Worm (Caenorhabditis elegans) whole organism, late embryonic: ENCODE results near the gene ugt-34.

ENCODE experiments used
- C08G9.2 ChIP-seq: sonication (generic microtip); optimal IDR thresholded peaks from 2 replicates; lab custom pipeline; 2016; ENCODE audit warnings: mild to moderate bottlenecking, missing genetic modification characterization, moderate library complexity, missing compliant biosample characterization
- C38D4.7 ChIP-seq: fragments of 200-800 bp; sonication (Bioruptor generic); optimal IDR thresholded peaks from 2 replicates; lab custom pipeline; 2018; ENCODE audit warnings: mild to moderate bottlenecking, missing genetic modification characterization, moderate library complexity, missing compliant biosample characterization
- F13H6.1 ChIP-seq: sonication (generic microtip); optimal IDR thresholded peaks from 2 replicates; lab custom pipeline; 2016; ENCODE audit warnings: missing genetic modification characterization, missing compliant biosample characterization
- K02D7.2 ChIP-seq: sonication (generic microtip); optimal IDR thresholded peaks from 2 replicates; lab custom pipeline; 2017; ENCODE audit warnings: mild to moderate bottlenecking, missing genetic modification characterization, missing compliant biosample characterization
- K09A11.1 ChIP-seq: sonication (generic microtip); optimal IDR thresholded peaks from 2 replicates; lab custom pipeline; 2017; ENCODE audit warnings: antibody characterized with exemption, mild to moderate bottlenecking, missing genetic modification characterization, missing compliant biosample characterization; ENCODE audit not compliant: insufficient read depth
- T23F11.4 ChIP-seq: fragments of 200-800 bp; sonication (Bioruptor generic); optimal IDR thresholded peaks from 2 replicates; lab custom pipeline; 2018; ENCODE audit warnings: mild to moderate bottlenecking, missing genetic modification characterization, missing compliant biosample characterization
- Y22D7AL.16 ChIP-seq: sonication (generic microtip); optimal IDR thresholded peaks from 2 replicates; lab custom pipeline; 2016; ENCODE audit warnings: missing genetic modification characterization, missing compliant biosample characterization
- ama-1 ChIP-seq: fragments of 150-350 bp; optimal IDR thresholded peaks from 2 replicates; lab custom pipeline; 2014
- ceh-14 ChIP-seq: sonication (generic microtip); optimal IDR thresholded peaks from 2 replicates; lab custom pipeline; 2016; ENCODE audit warnings: missing genotype, missing genetic modification characterization, missing compliant biosample characterization
- ceh-18 ChIP-seq: sonication (generic microtip); optimal IDR thresholded peaks from 2 replicates; lab custom pipeline; 2016; ENCODE audit warnings: missing genetic modification characterization, missing compliant biosample characterization
- ceh-2 ChIP-seq: sonication (generic microtip); optimal IDR thresholded peaks from 2 replicates; lab custom pipeline; 2016; ENCODE audit warnings: missing genotype, missing genetic modification characterization, missing compliant biosample characterization
- ceh-22 ChIP-seq: sonication (generic microtip); optimal IDR thresholded peaks from 2 replicates; lab custom pipeline; 2017; ENCODE audit warnings: missing biosample characterization, missing genetic modification characterization
- ceh-31 ChIP-seq: sonication (generic microtip); optimal IDR thresholded peaks from 2 replicates; lab custom pipeline; 2016; ENCODE audit warnings: missing genetic modification characterization, missing compliant biosample characterization
- ceh-34 ChIP-seq: sonication (generic microtip); optimal IDR thresholded peaks from 2 replicates; lab custom pipeline; 2016; ENCODE audit warnings: mild to moderate bottlenecking, missing genetic modification characterization, missing compliant biosample characterization
- ceh-45 ChIP-seq: fragments of 200-800 bp; sonication (Bioruptor generic); IDR thresholded peaks from 2 replicates; pipeline ENCODE4 v1.3.6; 2022; ENCODE audit warnings: missing genetic modification reagents, missing genetic modification characterization, missing compliant biosample characterization
- ceh-6 ChIP-seq: fragments of 200-800 bp; sonication (Bioruptor generic); optimal IDR thresholded peaks from 2 replicates; lab custom pipeline; 2018; ENCODE audit warnings: mild to moderate bottlenecking, missing genetic modification characterization, missing compliant biosample characterization
- ceh-9 ChIP-seq: sonication (generic microtip); optimal IDR thresholded peaks from 2 replicates; lab custom pipeline; 2016; ENCODE audit warnings: mild to moderate bottlenecking, missing genetic modification characterization, inconsistent platforms, missing compliant biosample characterization
- che-1 ChIP-seq: sonication (generic microtip); optimal IDR thresholded peaks from 2 replicates; lab custom pipeline; 2016; ENCODE audit warnings: mild to moderate bottlenecking, missing genetic modification characterization, missing compliant biosample characterization
- dmd-4 ChIP-seq: sonication (generic microtip); optimal IDR thresholded peaks from 2 replicates; lab custom pipeline; 2016; ENCODE audit warnings: borderline replicate concordance, missing genetic modification characterization, missing compliant biosample characterization
- ets-4 ChIP-seq: sonication (generic microtip); optimal IDR thresholded peaks from 2 replicates; lab custom pipeline; 2016; ENCODE audit warnings: missing genetic modification characterization, missing compliant biosample characterization
- eyg-1 ChIP-seq: sonication (generic microtip); optimal IDR thresholded peaks from 2 replicates; lab custom pipeline; 2016; ENCODE audit warnings: missing genotype, missing genetic modification characterization, missing compliant biosample characterization
- fax-1 ChIP-seq: sonication (generic microtip); optimal IDR thresholded peaks from 2 replicates; lab custom pipeline; 2016; ENCODE audit warnings: missing genotype, missing genetic modification characterization, missing compliant biosample characterization
- fkh-10 ChIP-seq: fragments of 150-350 bp; optimal IDR thresholded peaks from 2 replicates; lab custom pipeline; 2014; ENCODE audit warnings: missing biosample characterization, missing genetic modification reagents, missing genetic modification characterization
- fkh-6 ChIP-seq: sonication (generic microtip); optimal IDR thresholded peaks from 2 replicates; lab custom pipeline; 2016; ENCODE audit warnings: missing genetic modification characterization, missing compliant biosample characterization
- gmeb-2 ChIP-seq: sonication (generic microtip); optimal IDR thresholded peaks from 2 replicates; lab custom pipeline; 2016; ENCODE audit warnings: missing genetic modification characterization, inconsistent platforms, missing compliant biosample characterization
- hlh-13 ChIP-seq: fragments of 200-800 bp; sonication (Bioruptor generic); optimal IDR thresholded peaks from 2 replicates; lab custom pipeline; 2018; ENCODE audit warnings: mild to moderate bottlenecking, missing genetic modification characterization, missing compliant biosample characterization
- hlh-15 ChIP-seq: sonication (generic microtip); optimal IDR thresholded peaks from 2 replicates; lab custom pipeline; 2016; ENCODE audit warnings: missing genetic modification characterization, missing compliant biosample characterization
- hlh-30 ChIP-seq: sonication (generic microtip); optimal IDR thresholded peaks from 2 replicates; lab custom pipeline; 2017; ENCODE audit warnings: antibody characterized with exemption, missing genetic modification characterization, missing compliant biosample characterization; ENCODE audit not compliant: insufficient read depth
- hlh-8 ChIP-seq: sonication (generic microtip); optimal IDR thresholded peaks from 2 replicates; lab custom pipeline; 2016; ENCODE audit warnings: missing genotype, missing genetic modification characterization, missing compliant biosample characterization
- lim-6 ChIP-seq: sonication (generic microtip); optimal IDR thresholded peaks from 2 replicates; lab custom pipeline; 2016; ENCODE audit warnings: missing genetic modification characterization, missing compliant biosample characterization
- lin-11 ChIP-seq: fragments of 200-800 bp; sonication (Bioruptor generic); optimal IDR thresholded peaks from 2 replicates; lab custom pipeline; 2018; ENCODE audit warnings: mild to moderate bottlenecking, missing genetic modification characterization, missing compliant biosample characterization
- madf-2 ChIP-seq: sonication (generic microtip); optimal IDR thresholded peaks from 2 replicates; lab custom pipeline; 2017; ENCODE audit warnings: missing genetic modification characterization, missing compliant biosample characterization
- mec-3 ChIP-seq: sonication (generic microtip); optimal IDR thresholded peaks from 2 replicates; lab custom pipeline; 2016; ENCODE audit warnings: borderline replicate concordance, missing genetic modification characterization, missing compliant biosample characterization
- nhr-11 ChIP-seq: fragments of 150-350 bp; optimal IDR thresholded peaks from 2 replicates; lab custom pipeline; 2014; ENCODE audit warnings: missing biosample characterization, missing genetic modification characterization
- npax-4 ChIP-seq: sonication (generic microtip); optimal IDR thresholded peaks from 2 replicates; lab custom pipeline; 2016; ENCODE audit warnings: missing genetic modification characterization, missing compliant biosample characterization
- odd-2 ChIP-seq: sonication (generic microtip); optimal IDR thresholded peaks from 2 replicates; lab custom pipeline; 2017; ENCODE audit warnings: antibody characterized with exemption, mild to moderate bottlenecking, missing genetic modification characterization, missing compliant biosample characterization
- pat-9 ChIP-seq: fragments of 200-800 bp; sonication (Bioruptor generic); optimal IDR thresholded peaks from 2 replicates; lab custom pipeline; 2018; ENCODE audit warnings: mild to moderate bottlenecking, missing genetic modification characterization, moderate library complexity, missing compliant biosample characterization
- pax-1 ChIP-seq: fragments of 150-350 bp; optimal IDR thresholded peaks from 2 replicates; lab custom pipeline; 2014; ENCODE audit warnings: missing biosample characterization, missing genetic modification characterization
- pha-4 ChIP-seq: fragments of 150-350 bp; optimal IDR thresholded peaks from 2 replicates; lab custom pipeline; 2018; ENCODE audit warnings: missing biosample characterization, missing genetic modification reagents, missing genetic modification characterization
- ref-2 ChIP-seq: sonication (generic microtip); optimal IDR thresholded peaks from 2 replicates; lab custom pipeline; 2016; ENCODE audit warnings: missing genetic modification characterization, missing compliant biosample characterization
- sdc-2 ChIP-seq: sonication (generic microtip); optimal IDR thresholded peaks from 2 replicates; lab custom pipeline; 2016; ENCODE audit warnings: missing genotype, missing genetic modification characterization, missing compliant biosample characterization
- sox-2 ChIP-seq: fragments of 200-800 bp; sonication (Bioruptor generic); IDR thresholded peaks from 2 replicates; pipeline ENCODE4 v1.3.6; 2022; ENCODE audit warnings: missing genetic modification reagents, missing genetic modification characterization, missing compliant biosample characterization
- syd-9 ChIP-seq: sonication (generic microtip); optimal IDR thresholded peaks from 2 replicates; lab custom pipeline; 2016; ENCODE audit warnings: mild to moderate bottlenecking, missing genetic modification characterization, moderate library complexity, missing compliant biosample characterization
- ttx-3 ChIP-seq: sonication (generic microtip); optimal IDR thresholded peaks from 2 replicates; lab custom pipeline; 2016; ENCODE audit warnings: missing genetic modification reagents, missing genetic modification characterization, missing compliant biosample characterization
- unc-42 ChIP-seq: sonication (generic microtip); optimal IDR thresholded peaks from 2 replicates; lab custom pipeline; 2016; ENCODE audit warnings: missing genotype, missing genetic modification characterization, missing compliant biosample characterization
- unc-55 ChIP-seq: sonication (generic microtip); optimal IDR thresholded peaks from 2 replicates; lab custom pipeline; 2017; ENCODE audit warnings: missing biosample characterization, missing genetic modification reagents, missing genetic modification characterization
- zip-5 ChIP-seq: sonication (generic microtip); optimal IDR thresholded peaks from 2 replicates; lab custom pipeline; 2016; ENCODE audit warnings: missing genetic modification characterization, missing compliant biosample characterization

The ugt-34 gene

ce11 chrV:10671618-10672017, 14.8 kb upstream of the ugt-34 start, which contains the start of gene ceh-22:
TSS of gene ceh-22 (plus strand) at chrV:10671918.
- TF ChIP-seq ceh-2 (tag; lab: Kevin White, UChicago) (no peak), ceh-22 (tag; lab: Kevin White, UChicago) (peak; percentile 74), pat-9 (tag; lab: Kevin White, UChicago) (no peak), T23F11.4 (no peak)

DNA sequence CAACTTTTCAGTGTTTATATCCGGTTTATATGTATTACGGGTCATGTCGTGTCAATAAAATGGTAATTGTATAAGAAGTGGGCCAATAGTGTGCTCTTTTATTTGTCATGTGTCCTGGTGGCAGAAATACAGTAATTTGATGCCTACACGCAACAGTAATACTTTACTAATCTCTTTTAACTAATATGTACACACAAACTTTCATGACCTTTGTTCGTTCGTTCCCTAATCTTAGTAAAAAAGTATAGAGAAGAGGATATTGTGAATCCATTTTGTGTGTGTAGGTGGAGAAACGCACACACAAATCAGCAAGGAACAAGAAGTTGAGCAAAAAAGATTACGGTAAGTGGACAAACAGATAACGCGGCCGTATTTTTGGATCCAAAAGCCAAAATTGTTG, 14.0 kb upstream of the ugt-34 start:
- TF ChIP-seq ceh-34 (tag; lab: Kevin White, UChicago) (peak; percentile 61), unc-55 (GFP tag; lab: Kevin White, UChicago) (no peak)

DNA sequence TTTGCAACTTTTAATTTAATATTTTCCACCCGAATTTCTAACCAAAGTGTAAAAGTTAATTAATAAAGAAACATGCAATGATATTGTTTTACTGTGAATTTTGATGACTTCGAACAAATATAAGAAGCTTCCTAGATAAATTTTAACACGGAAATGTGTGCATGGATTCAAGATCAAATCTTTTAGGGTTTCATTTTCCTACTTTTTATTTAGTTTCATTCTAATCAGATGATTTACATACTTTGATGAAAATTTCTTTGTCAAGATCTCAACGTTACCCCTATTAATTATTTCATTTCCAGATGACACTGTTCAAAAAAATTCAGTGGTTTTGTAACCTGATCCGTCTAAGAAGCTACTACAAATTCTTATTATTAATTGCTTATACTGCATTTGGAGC, 10.5 kb upstream of the ugt-34 start, which contains the start of gene twk-12:
twk-12 (plus strand) TSS at position 301 of the 400 bp plus-strand sequence.
- TF ChIP-seq ceh-9: no peak
- no peak for TF ChIP-seq sdc-2 (tag; lab: Kevin White, UChicago)
- no peak for TF ChIP-seq K02D7.2 (tag; lab: Kevin White, UChicago)
- no peak for TF ChIP-seq zip-5
- no peak for TF ChIP-seq nhr-11
- TF ChIP-seq hlh-30 (tag; lab: Kevin White, UChicago): no peak
- TF ChIP-seq ceh-18: no peak
- no peak for TF ChIP-seq syd-9 (tag; lab: Kevin White, UChicago)
- no peak for TF ChIP-seq ref-2
- TF ChIP-seq madf-2 (tag; lab: Kevin White, UChicago): no peak
- no peak for TF ChIP-seq F13H6.1
- TF ChIP-seq, all 69 proteins: peak for 0

DNA sequence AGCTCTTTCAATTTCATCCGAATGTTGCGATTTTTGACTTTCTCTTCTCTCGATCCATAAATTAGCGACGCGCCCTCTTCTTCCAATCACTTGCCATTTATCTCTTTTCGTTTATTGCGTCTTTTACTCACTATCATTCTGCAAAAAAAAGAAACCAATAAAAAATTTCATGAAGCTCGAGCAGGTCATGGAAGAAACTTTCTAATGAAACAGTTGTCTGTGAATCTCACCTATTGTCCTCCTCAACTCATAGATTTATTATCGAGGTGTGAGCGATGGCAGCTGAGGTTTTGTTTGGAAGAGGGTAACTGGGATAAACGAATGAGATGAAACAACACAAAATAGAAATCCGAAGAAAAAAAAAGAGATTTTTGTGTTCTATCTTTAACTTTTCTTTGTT, 7.5 kb upstream of the ugt-34 start:
- TF ChIP-seq lin-11 (tag; lab: Kevin White, UChicago) (no peak), ceh-9 (no peak), ceh-34 (tag; lab: Kevin White, UChicago) (no peak), ceh-45 (GFP tag; lab: Robert Waterston, UW) (no peak), syd-9 (tag; lab: Kevin White, UChicago) (no peak), ceh-6 (GFP tag; lab: Kevin White, UChicago) (no peak), ttx-3 (tag; lab: Kevin White, UChicago) (no peak), pax-1 (tag; lab: Kevin White, UChicago) (no peak), K02D7.2 (tag; lab: Kevin White, UChicago) (no peak), gmeb-2 (tag; lab: Kevin White, UChicago) (no peak), pha-4 (tag; lab: Kevin White, UChicago) (no peak), dmd-4 (tag; lab: Kevin White, UChicago) (no peak), ceh-14 (tag; lab: Kevin White, UChicago) (no peak), unc-55 (GFP tag; lab: Kevin White, UChicago) (no peak), mec-3 (tag; lab: Kevin White, UChicago) (no peak), eyg-1 (tag; lab: Kevin White, UChicago) (no peak), unc-42 (tag; lab: Kevin White, UChicago) (no peak), ets-4 (tag; lab: Kevin White, UChicago) (no peak), fkh-10 (no peak), ceh-31 (tag; lab: Kevin White, UChicago) (no peak)

ce11 chrV:10662000-10662399, 5.2 kb upstream of the ugt-34 start:
- no peak for TF ChIP-seq odd-2
- no peak for TF ChIP-seq ref-2
- TF ChIP-seq che-1 (tag; lab: Kevin White, UChicago): no peak
- TF ChIP-seq lim-6 (tag; lab: Kevin White, UChicago): no peak
- no peak for TF ChIP-seq sox-2
- TF ChIP-seq hlh-8: no peak
- no peak for TF ChIP-seq fkh-6 (tag; lab: Kevin White, UChicago)
- TF ChIP-seq K09A11.1 (tag; lab: Kevin White, UChicago): no peak
- TF ChIP-seq hlh-13 (GFP tag; lab: Kevin White, UChicago): no peak
- TF ChIP-seq ama-1 (lab: Kevin White, UChicago): no peak
- TF ChIP-seq Y22D7AL.16: no peak
- TF ChIP-seq ceh-2 (tag; lab: Kevin White, UChicago): no peak
- no peak for TF ChIP-seq fax-1 (tag; lab: Kevin White, UChicago)
- TF ChIP-seq F13H6.1: no peak
- TF ChIP-seq C08G9.2 (tag; lab: Kevin White, UChicago): no peak
- TF ChIP-seq npax-4 (tag; lab: Kevin White, UChicago): no peak
- no peak for TF ChIP-seq ceh-34 (tag; lab: Kevin White, UChicago)
- TF ChIP-seq C38D4.7: no peak
- TF ChIP-seq hlh-15 (tag; lab: Kevin White, UChicago): no peak
